Fruit fly (Drosophila melanogaster) whole organism, wandering third instar larva: Measurements from ENCODE around the gene CG32299.
A peak's percentile ranks its signal among the peaks of the same experiment; 100 is the strongest.

Experiments used
- Abd-B ChIP-seq: fragments of >200 bp; optimal IDR thresholded peaks from 2 replicates; lab custom pipeline; 2017; ENCODE audit warnings: missing biosample characterization, missing genetic modification characterization
- CG32264 ChIP-seq: fragments of 200-800 bp; sonication (Bioruptor generic); optimal IDR thresholded peaks from 2 replicates; lab custom pipeline; 2016; ENCODE audit warnings: missing biosample characterization, missing genetic modification characterization
- CG9705 ChIP-seq: fragments of 200-800 bp; sonication (Bioruptor generic); optimal IDR thresholded peaks from 2 replicates; lab custom pipeline; 2018; ENCODE audit warnings: missing biosample characterization, mild to moderate bottlenecking, missing genetic modification characterization
- CrebA ChIP-seq: fragments of 200-800 bp; sonication (Bioruptor generic); optimal IDR thresholded peaks from 2 replicates; lab custom pipeline; 2016; ENCODE audit warnings: missing biosample characterization, mild to moderate bottlenecking, missing genetic modification characterization, borderline replicate concordance
- Dif ChIP-seq: fragments of 200-275, 200-300 bp; sonication (Bioruptor generic); optimal IDR thresholded peaks from 2 replicates; lab custom pipeline; 2018; ENCODE audit warnings: missing biosample characterization, missing genetic modification characterization; ENCODE audit not compliant: partially characterized antibody
- GATAd ChIP-seq: sonication (Bioruptor generic); optimal IDR thresholded peaks from 2 replicates; lab custom pipeline; 2016; ENCODE audit warnings: missing biosample characterization, missing genetic modification characterization
- HLH106 ChIP-seq: fragments of 200-800 bp; optimal IDR thresholded peaks from 3 replicates; lab custom pipeline; 2019; ENCODE audit warnings: missing biosample characterization, mild to moderate bottlenecking, missing genetic modification characterization, moderate library complexity
- Hnf4 ChIP-seq: fragments of 200-800 bp; sonication (Bioruptor generic); optimal IDR thresholded peaks from 2 replicates; lab custom pipeline; 2016; ENCODE audit warnings: missing biosample characterization, mild to moderate bottlenecking, missing genetic modification characterization
- Hr78 ChIP-seq: fragments of >200 bp; optimal IDR thresholded peaks from 2 replicates; lab custom pipeline; 2017; ENCODE audit warnings: missing biosample characterization, missing genetic modification characterization
- Hr83 ChIP-seq: fragments of 200-300 bp; sonication (Bioruptor generic); optimal IDR thresholded peaks from 2 replicates; lab custom pipeline; 2016; ENCODE audit warnings: missing biosample characterization, mild to moderate bottlenecking, missing genetic modification characterization, moderate library complexity; ENCODE audit not compliant: poor library complexity, severe bottlenecking
- Jra ChIP-seq: sonication (Bioruptor generic); optimal IDR thresholded peaks from 2 replicates; lab custom pipeline; 2016; ENCODE audit warnings: missing biosample characterization, missing genetic modification characterization
- Mio ChIP-seq: sonication (Bioruptor generic); optimal IDR thresholded peaks from 2 replicates; lab custom pipeline; 2016; ENCODE audit warnings: missing biosample characterization, missing genetic modification characterization
- N ChIP-seq: fragments of >200 bp; optimal IDR thresholded peaks from 2 replicates; lab custom pipeline; 2018; ENCODE audit warnings: missing biosample characterization, missing external identifiers, missing genetic modification characterization
- OdsH ChIP-seq: fragments of 200-800 bp; sonication (Bioruptor generic); optimal IDR thresholded peaks from 2 replicates; lab custom pipeline; 2016; ENCODE audit warnings: missing biosample characterization, mild to moderate bottlenecking, missing genetic modification characterization
- Rel ChIP-seq, 2 experiments: fragments of 200-800 bp; sonication (Bioruptor generic) in 1 of 2; optimal IDR thresholded peaks; 2 replicates in 1 of 2; 3 replicates in 1 of 2; lab custom pipeline; 2016 to 2019; ENCODE audit warnings: mild to moderate bottlenecking in 2 of 2, missing biosample characterization in 2 of 2, missing genetic modification characterization in 2 of 2, moderate library complexity in 1 of 2
- Sp1 ChIP-seq: fragments of 200-800 bp; sonication (Bioruptor generic); optimal IDR thresholded peaks from 3 replicates; lab custom pipeline; 2019; ENCODE audit warnings: missing biosample characterization, mild to moderate bottlenecking, missing genetic modification characterization, moderate library complexity
- Vsx2 ChIP-seq: fragments of 200-300, 225-300 bp; sonication (Bioruptor generic); optimal IDR thresholded peaks from 2 replicates; lab custom pipeline; 2018; ENCODE audit warnings: missing biosample characterization, missing genetic modification characterization; ENCODE audit not compliant: partially characterized antibody
- br ChIP-seq: fragments of 200-800 bp; sonication (Bioruptor generic); optimal IDR thresholded peaks from 2 replicates; lab custom pipeline; 2016; ENCODE audit warnings: missing biosample characterization, missing genetic modification characterization
- brk ChIP-seq: fragments of 200-800 bp; sonication (Bioruptor generic); optimal IDR thresholded peaks from 2 replicates; lab custom pipeline; 2016; ENCODE audit warnings: missing biosample characterization, mild to moderate bottlenecking, missing genetic modification characterization
- dl ChIP-seq, 2 experiments: fragments of 175-275, 200-275 bp in 1 of 2; fragments of 200-275 bp in 1 of 2; sonication (Bioruptor generic); optimal IDR thresholded peaks; lab custom pipeline; 2018; ENCODE audit warnings: mild to moderate bottlenecking in 2 of 2, missing biosample characterization in 2 of 2, missing genetic modification characterization in 2 of 2, moderate library complexity in 2 of 2; ENCODE audit not compliant: partially characterized antibody in 2 of 2, insufficient read depth in 1 of 2
- dmrt93B ChIP-seq: fragments of 200-800 bp; sonication (Bioruptor generic); optimal IDR thresholded peaks from 2 replicates; lab custom pipeline; 2018; ENCODE audit warnings: missing biosample characterization, mild to moderate bottlenecking, missing genetic modification characterization
- dsf ChIP-seq: sonication (Bioruptor generic); optimal IDR thresholded peaks from 2 replicates; lab custom pipeline; 2016; ENCODE audit warnings: missing biosample characterization, missing genetic modification characterization, borderline replicate concordance
- ey ChIP-seq: fragments of 200-800 bp; sonication (Bioruptor generic); optimal IDR thresholded peaks from 2 replicates; lab custom pipeline; 2016; ENCODE audit warnings: missing biosample characterization, missing genetic modification characterization
- foxo ChIP-seq, 2 experiments: fragments of 200-800 bp; sonication (Bioruptor generic); optimal IDR thresholded peaks; 2 replicates in 1 of 2; 3 replicates in 1 of 2; lab custom pipeline; 2016 to 2017; ENCODE audit warnings: missing biosample characterization in 2 of 2, missing genetic modification characterization in 2 of 2
- fru ChIP-seq: fragments of 200-800 bp; sonication (Bioruptor generic); optimal IDR thresholded peaks from 3 replicates; lab custom pipeline; 2016; ENCODE audit warnings: missing biosample characterization, mild to moderate bottlenecking, missing genetic modification characterization
- h ChIP-seq: fragments of 200-800 bp; sonication (Bioruptor generic); optimal IDR thresholded peaks from 3 replicates; lab custom pipeline; 2016; ENCODE audit warnings: missing biosample characterization, mild to moderate bottlenecking, missing genetic modification characterization
- jim ChIP-seq: fragments of 175-275, 200-325 bp; sonication (Bioruptor generic); optimal IDR thresholded peaks from 2 replicates; lab custom pipeline; 2016; ENCODE audit warnings: missing biosample characterization, mild to moderate bottlenecking, missing genetic modification characterization
- lola ChIP-seq: fragments of >200 bp; optimal IDR thresholded peaks from 2 replicates; lab custom pipeline; 2017; ENCODE audit warnings: missing biosample characterization, missing genetic modification characterization
- psq ChIP-seq: fragments of 200-800 bp; sonication (Bioruptor generic); optimal IDR thresholded peaks from 3 replicates; lab custom pipeline; 2017; ENCODE audit warnings: missing biosample characterization, mild to moderate bottlenecking, missing genetic modification characterization, moderate library complexity
- rgr ChIP-seq: fragments of 200-800 bp; sonication (Bioruptor generic); optimal IDR thresholded peaks from 3 replicates; lab custom pipeline; 2016; ENCODE audit warnings: missing biosample characterization, mild to moderate bottlenecking, missing genetic modification characterization
- sage ChIP-seq: fragments of 200-800 bp; sonication (Bioruptor generic); optimal IDR thresholded peaks from 2 replicates; lab custom pipeline; 2016; ENCODE audit warnings: missing biosample characterization, mild to moderate bottlenecking, missing genetic modification characterization
- sv ChIP-seq: fragments of 200-800 bp; sonication (Bioruptor generic); optimal IDR thresholded peaks from 3 replicates; lab custom pipeline; 2016; ENCODE audit warnings: missing biosample characterization, missing genetic modification characterization
- tai ChIP-seq: sonication (Bioruptor generic); optimal IDR thresholded peaks from 2 replicates; lab custom pipeline; 2016; ENCODE audit warnings: missing biosample characterization, missing genetic modification characterization
- usp ChIP-seq: fragments of >200 bp; optimal IDR thresholded peaks from 2 replicates; lab custom pipeline; 2017; ENCODE audit warnings: missing biosample characterization, missing genetic modification characterization
- woc ChIP-seq: sonication (Bioruptor generic); optimal IDR thresholded peaks from 2 replicates; lab custom pipeline; 2016; ENCODE audit warnings: missing biosample characterization, mild to moderate bottlenecking, missing genetic modification characterization

CG32299 gene

dm6 chr3L:2392745-2393435 is 2.1 kb upstream of the CG32299 start:
- TF ChIP-seq sv = no peak
- no peak for TF ChIP-seq HLH106 (tag; lab: Kevin White, UChicago)
- TF ChIP-seq jim = no peak
- no peak for TF ChIP-seq Abd-B (GFP tag; lab: Kevin White, UChicago)
- no peak for TF ChIP-seq Jra (GFP tag; lab: Kevin White, UChicago)
- TF ChIP-seq dsf (GFP tag; lab: Kevin White, UChicago) = no peak
- TF ChIP-seq Hr83 (GFP tag; lab: Kevin White, UChicago) = no peak

- TF ChIP-seq HLH106 (tag; lab: Kevin White, UChicago) = no peak
- no peak for TF ChIP-seq Abd-B (GFP tag; lab: Kevin White, UChicago)
- TF ChIP-seq psq (GFP tag; lab: Kevin White, UChicago) = no peak
- TF ChIP-seq Mio (GFP tag; lab: Kevin White, UChicago) = no peak
- TF ChIP-seq fru (GFP tag; lab: Kevin White, UChicago) = no peak
Observed at dm6 chr3L:2388683-2389315, 2.0 kb downstream of the CG32299 start, which contains the start of gene Mzt1. Gene Mzt1, plus strand, starts transcription at chr3L:2389265.

- TF ChIP-seq sage (GFP tag; lab: Kevin White, UChicago) = no peak
- TF ChIP-seq CrebA (GFP tag; lab: Kevin White, UChicago) = no peak
- TF ChIP-seq psq (GFP tag; lab: Kevin White, UChicago) = no peak
- no peak for TF ChIP-seq woc
- no peak for TF ChIP-seq brk (GFP tag; lab: Kevin White, UChicago)
- TF ChIP-seq sv = no peak
- TF ChIP-seq lola (GFP tag; lab: Kevin White, UChicago) = no peak
- TF ChIP-seq Hr83 (GFP tag; lab: Kevin White, UChicago) = peak; percentile 1
- no peak for TF ChIP-seq tai (GFP tag; lab: Kevin White, UChicago)
- no peak for TF ChIP-seq Mio (GFP tag; lab: Kevin White, UChicago)
- TF ChIP-seq Hnf4 (GFP tag; lab: Kevin White, UChicago) = peak; percentile 13
- no peak for TF ChIP-seq HLH106 (tag; lab: Kevin White, UChicago)
- no peak for TF ChIP-seq br (GFP tag; lab: Kevin White, UChicago)
- peak; percentile 42 for TF ChIP-seq h (GFP tag; lab: Kevin White, UChicago)
- no peak for TF ChIP-seq OdsH (GFP tag; lab: Kevin White, UChicago)
- TF ChIP-seq fru (GFP tag; lab: Kevin White, UChicago) = no peak
- TF ChIP-seq rgr (GFP tag; lab: Kevin White, UChicago) = no peak
- TF ChIP-seq usp = no peak
- peak; percentile 20 for TF ChIP-seq Dif (GFP tag; lab: Kevin White, UChicago)
- no peak for TF ChIP-seq Sp1
- no peak for TF ChIP-seq dl (GFP tag; optimal IDR thresholded peaks at IDR 0.05; lab: Kevin White, UChicago; ENCODE audit: insufficient read depth in 1 of 2, partially characterized antibody in 2 of 2)
- TF ChIP-seq N (GFP tag; lab: Kevin White, UChicago) = no peak
- no peak for TF ChIP-seq Vsx2 (GFP tag; lab: Kevin White, UChicago)
- TF ChIP-seq, all 38 proteins: peak for 4
Observed at dm6 chr3L:2387816-2388215, 3.0 kb downstream of the CG32299 start.

dm6 chr3L:2386433-2386832 is 4.4 kb downstream of the CG32299 start:
- TF ChIP-seq Rel (GFP tag; optimal IDR thresholded peaks at IDR 0.05; lab: Kevin White, UChicago) = no peak
- no peak for TF ChIP-seq Rel (tag; optimal IDR thresholded peaks at IDR 0.05; lab: Kevin White, UChicago)
- TF ChIP-seq Hnf4 (GFP tag; lab: Kevin White, UChicago) = peak; percentile 48
- TF ChIP-seq Sp1 = peak; percentile 35
- no peak for TF ChIP-seq Abd-B (GFP tag; lab: Kevin White, UChicago)
- no peak for TF ChIP-seq sage (GFP tag; lab: Kevin White, UChicago)
- no peak for TF ChIP-seq dmrt93B (GFP tag; lab: Kevin White, UChicago)
- TF ChIP-seq CG32264 (GFP tag; lab: Kevin White, UChicago) = no peak
- TF ChIP-seq foxo (GFP tag; optimal IDR thresholded peaks at IDR 0.05; lab: Kevin White, UChicago) = peak in 1 of 2 experiments; percentile 71
- TF ChIP-seq lola (GFP tag; lab: Kevin White, UChicago) = no peak
- TF ChIP-seq dsf (GFP tag; lab: Kevin White, UChicago) = no peak
- TF ChIP-seq dl (GFP tag; optimal IDR thresholded peaks at IDR 0.05; lab: Kevin White, UChicago; ENCODE audit: insufficient read depth in 1 of 2, partially characterized antibody in 2 of 2) = no peak
- no peak for TF ChIP-seq tai (GFP tag; lab: Kevin White, UChicago)
- peak; percentile 56 for TF ChIP-seq rgr (GFP tag; lab: Kevin White, UChicago)
- TF ChIP-seq OdsH (GFP tag; lab: Kevin White, UChicago) = peak; percentile 53
- peak; percentile 44 for TF ChIP-seq brk (GFP tag; lab: Kevin White, UChicago)
- no peak for TF ChIP-seq GATAd (GFP tag; lab: Kevin White, UChicago)
- TF ChIP-seq Dif (GFP tag; lab: Kevin White, UChicago) = no peak
- TF ChIP-seq woc = peak; percentile 48
- peak; percentile 34 for TF ChIP-seq psq (GFP tag; lab: Kevin White, UChicago)
- TF ChIP-seq sv = no peak
- no peak for TF ChIP-seq Mio (GFP tag; lab: Kevin White, UChicago)
- no peak for TF ChIP-seq CrebA (GFP tag; lab: Kevin White, UChicago)
- no peak for TF ChIP-seq jim
- TF ChIP-seq ey (GFP tag; lab: Kevin White, UChicago) = peak; percentile 64
- TF ChIP-seq h (GFP tag; lab: Kevin White, UChicago) = peak; percentile 87
- TF ChIP-seq CG9705 (GFP tag; lab: Kevin White, UChicago) = no peak
- TF ChIP-seq usp = no peak
- TF ChIP-seq HLH106 (tag; lab: Kevin White, UChicago) = peak; percentile 47
- TF ChIP-seq fru (GFP tag; lab: Kevin White, UChicago) = peak; percentile 71
- no peak for TF ChIP-seq Vsx2 (GFP tag; lab: Kevin White, UChicago)
- no peak for TF ChIP-seq Hr78 (GFP tag; lab: Kevin White, UChicago)
